Worm (Caenorhabditis elegans) whole organism, L4 larva: Measurements from ENCODE around the gene jmjd-3.1.

Experiments used
- F37D6.2 ChIP-seq: sonication (generic microtip); optimal IDR thresholded peaks from 2 replicates; lab custom pipeline; 2016; ENCODE audit warnings: mild to moderate bottlenecking, missing genetic modification characterization, missing compliant biosample characterization
- F49E8.2 ChIP-seq: sonication (generic microtip); optimal IDR thresholded peaks from 2 replicates; lab custom pipeline; 2016; ENCODE audit warnings: missing compliant biosample characterization, mild to moderate bottlenecking, missing genetic modification characterization, borderline replicate concordance
- Y48G9A.11 ChIP-seq: fragments of 200-800 bp; sonication (Bioruptor generic); IDR thresholded peaks from 2 replicates; pipeline ENCODE4 v1.3.6; 2022; ENCODE audit warnings: missing genetic modification reagents, missing genetic modification characterization, missing compliant biosample characterization
- Y5F2A.4 ChIP-seq: fragments of 200-800 bp; sonication (Bioruptor generic); optimal IDR thresholded peaks from 2 replicates; lab custom pipeline; 2018; ENCODE audit warnings: mild to moderate bottlenecking, missing genetic modification characterization, missing compliant biosample characterization
- ZK337.2 ChIP-seq: fragments of 200-800 bp; sonication (Bioruptor generic); IDR thresholded peaks from 2 replicates; pipeline ENCODE4 v1.3.6; 2022; ENCODE audit warnings: missing genetic modification reagents, missing genetic modification characterization, missing compliant biosample characterization
- ZK546.5 ChIP-seq, 2 experiments: sonication (generic microtip); optimal IDR thresholded peaks; 2 replicates each; lab custom pipeline; 2017; ENCODE audit warnings: missing biosample characterization in 2 of 2, missing genetic modification characterization in 2 of 2
- aha-1 ChIP-seq: fragments of 150-350 bp; peaks from one replicate; lab custom pipeline; 2014; ENCODE audit warnings: missing biosample characterization, missing genetic modification characterization
- ama-1 ChIP-seq: fragments of 150-350 bp; optimal IDR thresholded peaks from 2 replicates; lab custom pipeline; 2014; ENCODE audit warnings: inconsistent platforms, mixed read lengths
- ceh-32 ChIP-seq: sonication (generic microtip); optimal IDR thresholded peaks from 2 replicates; lab custom pipeline; 2016; ENCODE audit warnings: mild to moderate bottlenecking, missing genetic modification characterization, missing compliant biosample characterization; ENCODE audit not compliant: poor library complexity
- ces-1 ChIP-seq: fragments of 150-350 bp; sonication (generic microtip); optimal IDR thresholded peaks from 4 replicates; lab custom pipeline; 2014; ENCODE audit warnings: missing biosample characterization, missing genetic modification reagents, missing genetic modification characterization
- daf-12 ChIP-seq: fragments of 150-350 bp; optimal IDR thresholded peaks from 2 replicates; lab custom pipeline; 2014; ENCODE audit warnings: missing biosample characterization, missing genetic modification reagents, missing genetic modification characterization
- daf-19 ChIP-seq: fragments of 200-800 bp; sonication (Bioruptor generic); conservative IDR thresholded peaks from 2 replicates; pipeline ENCODE4 v1.3.6; 2022; ENCODE audit warnings: missing genetic modification characterization, missing compliant biosample characterization
- hlh-11 ChIP-seq: fragments of 200-800 bp; sonication (Bioruptor generic); optimal IDR thresholded peaks from 2 replicates; lab custom pipeline; 2018; ENCODE audit warnings: mild to moderate bottlenecking, missing genetic modification characterization, missing compliant biosample characterization
- hlh-30 ChIP-seq: sonication (generic microtip); optimal IDR thresholded peaks from 2 replicates; lab custom pipeline; 2017; ENCODE audit warnings: antibody characterized with exemption, mild to moderate bottlenecking, missing genetic modification characterization, missing compliant biosample characterization; ENCODE audit not compliant: insufficient read depth
- hmg-1.1 ChIP-seq: fragments of 200-800 bp; sonication (Bioruptor generic); IDR thresholded peaks from 2 replicates; pipeline ENCODE4 v1.3.6; 2022; ENCODE audit warnings: missing genetic modification reagents, missing genetic modification characterization, missing compliant biosample characterization
- lin-15B ChIP-seq: fragments of 150-350 bp; sonication (generic microtip); optimal IDR thresholded peaks from 3 replicates; lab custom pipeline; 2014; ENCODE audit warnings: missing biosample characterization, missing genetic modification characterization
- lin-39 ChIP-seq: fragments of 150-350 bp; optimal IDR thresholded peaks from 2 replicates; lab custom pipeline; 2014; ENCODE audit warnings: missing biosample characterization, missing genetic modification reagents, missing genetic modification characterization
- lsy-2 ChIP-seq, 2 experiments: fragments of 150-350 bp in 1 of 2; sonication (generic microtip) in 1 of 2; optimal IDR thresholded peaks; 2 replicates each; lab custom pipeline; 2014 to 2017; ENCODE audit warnings: missing biosample characterization in 2 of 2, missing genetic modification characterization in 2 of 2
- mes-2 ChIP-seq: sonication (generic microtip); optimal IDR thresholded peaks from 2 replicates; lab custom pipeline; 2016; ENCODE audit warnings: missing genotype, mild to moderate bottlenecking, missing genetic modification characterization, missing compliant biosample characterization; ENCODE audit not compliant: poor library complexity, severe bottlenecking
- nhr-25 ChIP-seq: sonication (generic microtip); optimal IDR thresholded peaks from 2 replicates; lab custom pipeline; 2017; ENCODE audit warnings: missing genetic modification characterization, mild to moderate bottlenecking, missing compliant biosample characterization, antibody characterized with exemption, moderate library complexity, borderline replicate concordance; ENCODE audit not compliant: insufficient read depth
- nhr-42 ChIP-seq: fragments of 200-800 bp; sonication (Bioruptor generic); IDR thresholded peaks from 2 replicates; pipeline ENCODE4 v1.3.6; 2022; ENCODE audit warnings: missing genetic modification characterization, missing compliant biosample characterization
- nhr-48 ChIP-seq: sonication (generic microtip); optimal IDR thresholded peaks from 2 replicates; lab custom pipeline; 2016; ENCODE audit warnings: mild to moderate bottlenecking, missing genetic modification characterization, missing compliant biosample characterization
- nhr-77 ChIP-seq: fragments of 150-350 bp; optimal IDR thresholded peaks from 2 replicates; lab custom pipeline; 2014; ENCODE audit warnings: missing biosample characterization, missing genetic modification characterization
- pqm-1 ChIP-seq: sonication (generic microtip); optimal IDR thresholded peaks from 2 replicates; lab custom pipeline; 2017; ENCODE audit warnings: missing biosample characterization, missing genetic modification characterization
- sdz-12 ChIP-seq: fragments of 200-800 bp; sonication (Bioruptor generic); optimal IDR thresholded peaks from 2 replicates; lab custom pipeline; 2018; ENCODE audit warnings: mild to moderate bottlenecking, missing genetic modification characterization, missing compliant biosample characterization
- snpc-4 ChIP-seq: fragments of 150-350 bp; optimal IDR thresholded peaks from 2 replicates; lab custom pipeline; 2014; ENCODE audit warnings: missing biosample characterization, missing genetic modification characterization
- spr-3 ChIP-seq: fragments of 200-800 bp; sonication (Bioruptor generic); optimal IDR thresholded peaks from 2 replicates; lab custom pipeline; 2018; ENCODE audit warnings: mild to moderate bottlenecking, missing genetic modification characterization, missing compliant biosample characterization
- vab-7 ChIP-seq: fragments of 200-800 bp; sonication (Bioruptor generic); IDR thresholded peaks from 2 replicates; pipeline ENCODE4 v1.3.6; 2022; ENCODE audit warnings: missing genetic modification reagents, missing genetic modification characterization, missing compliant biosample characterization
- zfp-2 ChIP-seq: sonication (generic microtip); optimal IDR thresholded peaks from 2 replicates; lab custom pipeline; 2016; ENCODE audit warnings: mild to moderate bottlenecking, missing genetic modification characterization, missing compliant biosample characterization
- zip-2 ChIP-seq: fragments of 150-350 bp; optimal IDR thresholded peaks from 2 replicates; lab custom pipeline; 2014; ENCODE audit warnings: missing biosample characterization, missing genetic modification characterization
- ztf-11 ChIP-seq: fragments of 150-350 bp; optimal IDR thresholded peaks from 2 replicates; lab custom pipeline; 2014; ENCODE audit warnings: missing biosample characterization, missing genetic modification characterization

jmjd-3.1 gene

DNA sequence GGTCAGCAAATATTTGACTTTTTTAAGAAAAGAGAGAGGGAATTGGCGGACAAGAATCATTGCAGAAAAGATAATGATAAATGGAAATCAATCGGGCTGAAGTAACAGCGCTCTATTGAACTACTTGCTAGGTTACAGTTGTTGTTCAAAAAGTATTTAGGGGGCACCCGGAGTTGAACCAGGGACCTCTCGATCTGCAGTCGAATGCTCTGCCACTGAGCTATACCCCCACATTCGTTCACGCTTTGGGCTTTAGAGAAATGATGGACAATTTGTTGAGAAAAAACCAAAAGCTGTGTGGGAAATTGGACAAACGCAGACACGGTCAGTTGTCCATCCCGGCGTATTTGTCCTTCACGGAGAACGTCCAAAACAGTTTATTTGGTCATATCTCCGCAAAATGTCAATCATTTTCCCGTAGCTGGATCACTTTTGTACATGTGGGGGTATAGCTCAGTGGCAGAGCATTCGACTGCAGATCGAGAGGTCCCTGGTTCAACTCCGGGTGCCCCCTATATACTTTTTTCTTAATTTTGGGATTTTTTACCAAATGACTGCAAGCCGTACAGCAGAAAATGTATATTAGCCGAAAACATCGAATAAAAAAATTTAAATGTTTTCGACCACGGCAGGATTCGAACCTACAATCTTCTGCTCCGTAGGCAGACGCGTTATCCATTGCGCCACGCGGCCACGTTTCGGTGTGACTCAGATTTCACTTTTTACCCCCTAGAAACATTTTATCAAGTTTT is 53.2 kb downstream of the jmjd-3.1 start (continued):
- no peak for TF ChIP-seq snpc-4 (tag; lab: Kevin White, UChicago)
- no peak for TF ChIP-seq lin-39 (tag; lab: Kevin White, UChicago)
- TF ChIP-seq zfp-2 (tag; lab: Kevin White, UChicago) = no peak
- TF ChIP-seq ZK546.5 (tag; optimal IDR thresholded peaks at IDR 0.05; lab: Kevin White, UChicago) = no peak
- no peak for TF ChIP-seq ceh-32 (tag; lab: Kevin White, UChicago)
- no peak for TF ChIP-seq nhr-25
- peak; percentile 14 for TF ChIP-seq nhr-77 (tag; lab: Kevin White, UChicago)
- peak; percentile 44 for TF ChIP-seq hlh-11 (tag; lab: Kevin White, UChicago)
- TF ChIP-seq daf-12 (tag; lab: Kevin White, UChicago) = no peak
- peak; percentile 58 for TF ChIP-seq vab-7 (GFP tag; lab: Robert Waterston, UW)
- peak; percentile 15 for TF ChIP-seq sdz-12 (GFP tag; lab: Kevin White, UChicago)
- peak in 1 of 2 experiments; percentile 38 for TF ChIP-seq lsy-2 (tag; optimal IDR thresholded peaks at IDR 0.05; lab: Kevin White, UChicago)
- peak; percentile 24 for TF ChIP-seq zip-2 (tag; lab: Kevin White, UChicago)
- TF ChIP-seq pqm-1 (tag; lab: Kevin White, UChicago) = no peak
- 0 out of 2 replicates have a peak, but pooled peaks have one; percentile 11 for TF ChIP-seq nhr-42 (GFP tag; lab: Robert Waterston, UW)
- TF ChIP-seq ZK337.2 = no peak
- no peak for TF ChIP-seq mes-2 (tag; lab: Kevin White, UChicago)
- TF ChIP-seq spr-3 (GFP tag; lab: Kevin White, UChicago) = peak; percentile 22
- TF ChIP-seq Y5F2A.4 (GFP tag; lab: Kevin White, UChicago) = no peak
- TF ChIP-seq lin-15B (tag; lab: Kevin White, UChicago) = no peak
- TF ChIP-seq ama-1 (lab: Kevin White, UChicago) = no peak
- no peak for TF ChIP-seq Y48G9A.11 (GFP tag; lab: Robert Waterston, UW)
- peak; percentile 99 for TF ChIP-seq aha-1 (tag; lab: Kevin White, UChicago)
- TF ChIP-seq hmg-1.1 (GFP tag; lab: Robert Waterston, UW) = peak; percentile 85
- peak; percentile 32 for TF ChIP-seq F49E8.2
- no peak for TF ChIP-seq ztf-11 (tag; lab: Kevin White, UChicago)
- peak; percentile 12 for TF ChIP-seq nhr-48
- no peak for TF ChIP-seq ces-1
- peak; percentile 72; the same call in 1 of the 2 replicates for TF ChIP-seq daf-19 (GFP tag; lab: Robert Waterston, UW)
- peak; percentile 37 for TF ChIP-seq hlh-30
- peak; percentile 1 for TF ChIP-seq F37D6.2 (tag; lab: Kevin White, UChicago)
